Worm (Caenorhabditis elegans): ENCODE data around the gene K07F5.14.
A peak's percentile ranks its signal among the peaks of the same experiment; 100 is the strongest.

K07F5.14 gene

DNA sequence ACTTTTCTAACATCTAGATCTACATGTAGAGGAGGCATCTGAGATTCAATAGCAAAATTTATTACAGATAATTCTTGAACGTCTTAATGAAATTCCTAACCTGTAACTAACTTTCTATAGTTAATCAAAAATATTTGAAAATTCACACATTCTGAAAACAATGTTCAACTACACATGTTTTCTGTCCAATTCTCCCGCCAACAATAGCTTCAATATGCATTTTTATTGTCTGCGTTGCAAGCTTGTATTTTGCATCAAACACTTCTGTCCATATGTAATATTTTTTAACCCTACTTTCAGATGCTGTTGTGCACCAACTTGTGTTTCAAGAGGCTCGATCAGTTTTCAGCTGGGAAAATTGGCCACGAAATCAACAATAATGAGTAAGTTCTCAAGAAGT is 36.7 kb downstream of the K07F5.14 start, which contains the start of gene tbc-3:
Gene tbc-3, plus strand, starts transcription at position 301 of the 400 bp plus-strand sequence.
- TF ChIP-seq hmg-20 (GFP tag; IDR thresholded peaks at IDR 0.05): no peak
- TF ChIP-seq aptf-3 (GFP tag; IDR thresholded peaks at IDR 0.05): no peak
- no peak for TF ChIP-seq egl-18 (GFP tag; IDR thresholded peaks at IDR 0.05)
- TF ChIP-seq madf-8 (GFP tag; conservative IDR thresholded peaks at IDR 0.05): no peak
- TF ChIP-seq hsf-1 (GFP tag; IDR thresholded peaks at IDR 0.05): no peak
- no peak for TF ChIP-seq ets-4 (GFP tag; optimal IDR thresholded peaks at IDR 0.05)
- TF ChIP-seq D2030.7 (GFP tag; IDR thresholded peaks at IDR 0.05): no peak
- no peak for TF ChIP-seq lag-1 (GFP tag; IDR thresholded peaks at IDR 0.05)

- TF ChIP-seq ztf-22 (GFP tag; optimal IDR thresholded peaks at IDR 0.05): no peak
- no peak for TF ChIP-seq madf-6 (GFP tag; IDR thresholded peaks at IDR 0.05)
- TF ChIP-seq mcd-1 (GFP tag; IDR thresholded peaks at IDR 0.05): peak; percentile 52
- no peak for TF ChIP-seq C06A6.2 (GFP tag; conservative IDR thresholded peaks at IDR 0.05)
- TF ChIP-seq hmg-1.2 (GFP tag; IDR thresholded peaks at IDR 0.05): peak; percentile 94
- TF ChIP-seq Y95B8A.8 (GFP tag; IDR thresholded peaks at IDR 0.05): no peak
- TF ChIP-seq let-607 (tag; optimal IDR thresholded peaks at IDR 0.05): peak; percentile 78 to 85
Observed at ce11 chrIV:9899227-9899626, 37.2 kb downstream of the K07F5.14 start.

DNA sequence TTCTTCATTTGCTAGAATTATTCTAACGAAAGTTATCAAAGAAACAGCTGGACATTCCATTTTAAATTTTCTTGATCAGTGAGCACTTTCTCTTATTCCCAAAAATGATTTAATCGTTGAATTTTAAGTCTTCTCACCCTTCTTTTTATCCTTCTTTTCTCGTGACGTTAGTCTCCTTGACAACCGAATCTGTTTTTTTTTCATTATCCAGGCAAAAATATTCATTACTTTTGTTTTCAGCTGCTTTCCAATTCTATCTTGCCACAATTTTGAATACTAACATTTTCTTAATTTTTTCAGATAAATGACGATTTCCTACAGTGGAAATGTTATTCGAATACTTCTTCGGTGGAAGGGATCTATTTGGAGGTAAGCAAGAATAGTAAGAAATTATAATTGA is 41.6 kb downstream of the K07F5.14 start, which contains the start of gene best-13:
Gene best-13, plus strand, starts transcription at position 301 of the 400 bp plus-strand sequence.
- TF ChIP-seq C06A6.2 (GFP tag; conservative IDR thresholded peaks at IDR 0.05): no peak

DNA sequence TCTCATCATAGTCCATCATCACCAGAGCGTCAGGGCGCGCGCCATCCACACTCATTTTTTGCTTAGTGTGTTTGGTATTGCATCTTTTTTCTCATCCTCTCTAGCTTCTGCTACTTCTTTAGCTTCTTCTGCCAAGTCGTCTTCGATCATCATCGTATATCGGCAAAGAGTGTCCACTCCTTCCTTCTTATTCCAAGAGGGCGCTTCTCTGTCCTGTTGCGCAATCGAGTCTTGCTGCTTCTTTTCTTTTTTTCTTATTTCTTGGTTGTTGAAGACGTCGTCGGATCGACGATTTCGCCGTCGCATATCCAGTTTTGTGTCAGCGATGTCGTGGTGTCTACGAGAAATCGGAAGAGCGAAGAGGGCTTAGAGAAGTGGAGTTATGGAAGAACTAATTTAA is 51.0 kb downstream of the K07F5.14 start:
- TF ChIP-seq F23B12.7 (tag; optimal IDR thresholded peaks at IDR 0.05; ENCODE audit: insufficient read depth): no peak
- TF ChIP-seq ceh-27 (GFP tag; optimal IDR thresholded peaks at IDR 0.05): no peak
- no peak for TF ChIP-seq Y53G8AR.9 (GFP tag; conservative IDR thresholded peaks at IDR 0.05)
- no peak for TF ChIP-seq snpc-1.1 (tag; optimal IDR thresholded peaks at IDR 0.05; ENCODE audit: insufficient read depth)
- no peak for TF ChIP-seq unc-130 (GFP tag; optimal IDR thresholded peaks at IDR 0.05)
- no peak for TF ChIP-seq ceh-58 (GFP tag; IDR thresholded peaks at IDR 0.05)
- TF ChIP-seq F57C9.4 (tag; optimal IDR thresholded peaks at IDR 0.05): no peak
- TF ChIP-seq cebp-2 (GFP tag; IDR thresholded peaks at IDR 0.05): no peak
- no peak for TF ChIP-seq tbp1 (GFP tag; optimal IDR thresholded peaks at IDR 0.05)
- TF ChIP-seq Y53F4B.3 (GFP tag; IDR thresholded peaks at IDR 0.05): no peak
- TF ChIP-seq nfya-2 (GFP tag; IDR thresholded peaks at IDR 0.05): no peak
- no peak for TF ChIP-seq lsl-1 (GFP tag; optimal IDR thresholded peaks at IDR 0.05)
- TF ChIP-seq ztf-25 (GFP tag; IDR thresholded peaks at IDR 0.05): no peak
- no peak for TF ChIP-seq nfya-1 (tag; optimal IDR thresholded peaks at IDR 0.05; ENCODE audit: borderline replicate concordance, insufficient read depth)
- TF ChIP-seq gei-17 (GFP tag; optimal IDR thresholded peaks at IDR 0.05): no peak
- TF ChIP-seq ceh-91 (GFP tag; IDR thresholded peaks at IDR 0.05): no peak
- no peak for TF ChIP-seq ceh-100 (GFP tag; IDR thresholded peaks at IDR 0.05)
- TF ChIP-seq F49E8.2 (tag; optimal IDR thresholded peaks at IDR 0.05; ENCODE audit: insufficient read depth): no peak
- TF ChIP-seq ztf-6 (GFP tag; IDR thresholded peaks at IDR 0.05): no peak
- TF ChIP-seq ceh-40 (GFP tag; IDR thresholded peaks at IDR 0.05): no peak
